Worm (Caenorhabditis elegans): Measurements from ENCODE around the gene pap-1.

DNA sequence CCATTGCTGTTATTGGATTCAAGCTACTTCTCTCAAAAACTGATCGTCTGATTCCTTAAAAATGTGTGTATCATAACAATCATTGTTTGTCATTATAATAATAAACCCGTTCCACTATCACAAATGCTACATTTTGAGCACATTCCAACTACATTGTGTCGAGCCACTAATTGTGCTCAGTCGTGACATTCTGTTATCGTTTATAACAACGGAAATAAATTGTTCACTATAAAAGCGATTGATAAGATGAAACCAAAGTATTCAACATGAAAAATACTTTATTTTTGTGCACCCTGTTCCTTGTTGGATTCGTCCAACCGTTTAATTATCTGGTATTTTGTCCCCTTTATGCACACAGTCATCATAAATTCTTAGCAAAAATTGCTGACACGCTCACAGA, 51.4 kb downstream of the pap-1 start, which contains the start of gene ugt-33:
- TF ChIP-seq flt-1 (GFP tag; IDR thresholded peaks at IDR 0.05) (no peak), ztf-29 (GFP tag; IDR thresholded peaks at IDR 0.05) (no peak), tab-1 (GFP tag; IDR thresholded peaks at IDR 0.05) (no peak), ztf-23 (GFP tag; IDR thresholded peaks at IDR 0.05) (no peak), ref-1 (GFP tag; conservative IDR thresholded peaks at IDR 0.05) (no peak), med-1 (GFP tag; optimal IDR thresholded peaks at IDR 0.05; ENCODE audit: insufficient read depth) (no peak)

All from whole organism, midembryonic.